Worm (Caenorhabditis elegans): Measurements from ENCODE around the gene ugt-12.

DNA sequence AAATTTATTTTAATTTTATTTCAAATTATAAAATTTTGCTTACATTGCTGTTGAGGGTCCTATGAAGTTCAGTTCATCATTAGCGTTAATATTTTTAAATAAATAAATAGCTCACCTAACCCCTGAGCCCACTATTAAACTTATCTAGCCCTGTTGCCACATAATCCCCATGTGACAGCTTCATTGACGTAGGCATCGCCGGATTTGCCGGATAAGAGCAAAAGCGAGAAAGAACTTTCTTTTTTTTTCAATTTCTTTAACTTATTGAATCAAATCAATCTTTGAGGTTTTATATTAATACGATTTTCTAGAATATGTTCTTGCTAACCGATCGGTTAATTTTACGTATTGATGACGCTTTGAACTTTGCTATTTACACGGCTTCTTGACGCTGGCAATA, 37.5 kb downstream of the ugt-12 start:
- TF ChIP-seq lin-13 (tag; optimal IDR thresholded peaks at IDR 0.05): no peak
- TF ChIP-seq nhr-76 (tag; optimal IDR thresholded peaks at IDR 0.05): no peak
- TF ChIP-seq sem-2 (GFP tag; optimal IDR thresholded peaks at IDR 0.05): no peak
- TF ChIP-seq unc-120 (tag; optimal IDR thresholded peaks at IDR 0.05; ENCODE audit: poor library complexity, severe bottlenecking): no peak
- no peak for TF ChIP-seq unc-39 (tag; optimal IDR thresholded peaks at IDR 0.05)
- no peak for TF ChIP-seq snpc-4 (tag; optimal IDR thresholded peaks at IDR 0.05)
- TF ChIP-seq nhr-237 (tag; optimal IDR thresholded peaks at IDR 0.05): no peak

All from whole organism, mixed stage, embryonic.